Fruit fly (Drosophila melanogaster) whole organism, embryonic: ENCODE results near the gene Col4a1.

Source experiments
- Adf1 ChIP-seq: fragments of 200-800 bp; sonication (Bioruptor generic); IDR thresholded peaks from 2 replicates; pipeline ENCODE4 v1.3.6; 2022; ENCODE audit warnings: missing biosample characterization, missing genetic modification characterization
- Atf-2 ChIP-seq: fragments of 200-800 bp; sonication (Bioruptor generic); optimal IDR thresholded peaks from 2 replicates; lab custom pipeline; 2016; ENCODE audit warnings: missing biosample characterization, missing genetic modification characterization
- CG10209 ChIP-seq: fragments of 200-800 bp; sonication (Bioruptor generic); optimal IDR thresholded peaks from 3 replicates; lab custom pipeline; 2017; ENCODE audit warnings: missing biosample characterization, mild to moderate bottlenecking, missing genetic modification characterization, missing genetic modification reagents
- CG10959 ChIP-seq: fragments of 200-800 bp; sonication (Bioruptor generic); IDR thresholded peaks from 2 replicates; pipeline ENCODE4 v1.3.6; 2022; ENCODE audit warnings: missing biosample characterization, missing genetic modification characterization
- CG10979 ChIP-seq: fragments of 200-800 bp; sonication (Bioruptor generic); optimal IDR thresholded peaks from 2 replicates; lab custom pipeline; 2018; ENCODE audit warnings: missing biosample characterization, mild to moderate bottlenecking, missing genetic modification characterization, moderate library complexity
- CG11696 ChIP-seq: fragments of 200-800 bp; sonication (Bioruptor generic); IDR thresholded peaks from 2 replicates; pipeline ENCODE4 v1.3.6; 2022; ENCODE audit warnings: missing biosample characterization, missing genetic modification characterization
- CG14014 ChIP-seq: fragments of 200-800 bp; sonication (Bioruptor generic); IDR thresholded peaks from 2 replicates; pipeline ENCODE4 v1.3.6; 2022; ENCODE audit warnings: missing biosample characterization, missing genetic modification characterization
- CG15601 ChIP-seq: fragments of 200-800 bp; sonication (Bioruptor generic); optimal IDR thresholded peaks from 3 replicates; lab custom pipeline; 2019; ENCODE audit warnings: missing biosample characterization, mild to moderate bottlenecking, missing genetic modification characterization, moderate library complexity
- CG16815 ChIP-seq: fragments of 200-800 bp; sonication (Bioruptor generic); optimal IDR thresholded peaks from 3 replicates; lab custom pipeline; 2017; ENCODE audit warnings: missing biosample characterization, mild to moderate bottlenecking, missing genetic modification characterization
- CG2202 ChIP-seq: fragments of 200-800 bp; sonication (Bioruptor generic); optimal IDR thresholded peaks from 2 replicates; lab custom pipeline; 2018; ENCODE audit warnings: missing biosample characterization, mild to moderate bottlenecking, missing genetic modification characterization
- CG33557 ChIP-seq: fragments of 200-800 bp; sonication (Bioruptor generic); optimal IDR thresholded peaks from 2 replicates; lab custom pipeline; 2019; ENCODE audit warnings: missing biosample characterization, mild to moderate bottlenecking, missing genetic modification characterization, moderate library complexity
- CG3995 ChIP-seq: fragments of 200-800 bp; sonication (Bioruptor generic); optimal IDR thresholded peaks from 3 replicates; lab custom pipeline; 2016; ENCODE audit warnings: missing biosample characterization, missing genetic modification characterization
- CG6813 ChIP-seq: fragments of 200-800 bp; sonication (Bioruptor generic); optimal IDR thresholded peaks from 2 replicates; lab custom pipeline; 2017; ENCODE audit warnings: missing biosample characterization, missing genetic modification characterization, mild to moderate bottlenecking, moderate library complexity, missing genetic modification reagents
- CG7786 ChIP-seq: fragments of 200-800 bp; sonication (Bioruptor generic); optimal IDR thresholded peaks from 2 replicates; lab custom pipeline; 2016; ENCODE audit warnings: missing biosample characterization, missing genetic modification characterization
- CG7963 ChIP-seq: fragments of 200-800 bp; sonication (Bioruptor generic); IDR thresholded peaks from 3 replicates; pipeline ENCODE4 v1.3.6; 2022; ENCODE audit warnings: missing biosample characterization, missing genetic modification characterization; ENCODE audit not compliant: partially characterized antibody
- CG8359 ChIP-seq: fragments of 200-800 bp; sonication (Bioruptor generic); optimal IDR thresholded peaks from 2 replicates; lab custom pipeline; 2017; ENCODE audit warnings: missing biosample characterization, mild to moderate bottlenecking, missing genetic modification characterization, borderline replicate concordance
- CG8765 ChIP-seq: fragments of 200-800 bp; sonication (Bioruptor generic); IDR thresholded peaks from 2 replicates; pipeline ENCODE4 v1.3.6; 2022; ENCODE audit warnings: missing biosample characterization, missing genetic modification characterization
- CG9932 ChIP-seq: fragments of 200-800 bp; sonication (Bioruptor generic); IDR thresholded peaks from 2 replicates; pipeline ENCODE4 v1.3.6; 2022; ENCODE audit warnings: missing biosample characterization, missing genetic modification characterization
- Doc2 ChIP-seq: fragments of 200-800 bp; sonication (Bioruptor generic); IDR thresholded peaks from 2 replicates; pipeline ENCODE4 v1.3.6; 2022; ENCODE audit warnings: missing biosample characterization, missing genetic modification characterization
- Dp ChIP-seq: fragments of 200-800 bp; sonication (Bioruptor generic); optimal IDR thresholded peaks from 2 replicates; lab custom pipeline; 2018; ENCODE audit warnings: missing biosample characterization, mild to moderate bottlenecking, missing genetic modification characterization, moderate library complexity
- ERR ChIP-seq: fragments of 200-800 bp; sonication (Bioruptor generic); optimal IDR thresholded peaks from 2 replicates; lab custom pipeline; 2016; ENCODE audit warnings: missing biosample characterization, missing genetic modification characterization
- HLH4C ChIP-seq: fragments of 200-800 bp; sonication (Bioruptor generic); IDR thresholded peaks from 3 replicates; pipeline ENCODE4 v1.3.6; 2022; ENCODE audit warnings: missing biosample characterization, missing genetic modification characterization; ENCODE audit not compliant: partially characterized antibody
- HLHmδ ChIP-seq: fragments of 200-800 bp; sonication (Bioruptor generic); optimal IDR thresholded peaks from 2 replicates; lab custom pipeline; 2018; ENCODE audit warnings: missing biosample characterization, mild to moderate bottlenecking, missing genetic modification characterization, moderate library complexity
- HmgZ ChIP-seq: fragments of 200-800 bp; sonication (Bioruptor generic); optimal IDR thresholded peaks from 2 replicates; lab custom pipeline; 2018; ENCODE audit warnings: missing biosample characterization, mild to moderate bottlenecking, missing genetic modification characterization
- Hmx ChIP-seq: fragments of 200-800 bp; sonication (Bioruptor generic); optimal IDR thresholded peaks from 2 replicates; lab custom pipeline; 2016; ENCODE audit warnings: missing biosample characterization, missing genetic modification characterization
- Pdp1 ChIP-seq, 2 experiments: fragments of 200-800 bp; sonication (Bioruptor generic); optimal IDR thresholded peaks; 3 replicates each; lab custom pipeline; 2016; ENCODE audit warnings: missing biosample characterization in 2 of 2, missing genetic modification characterization in 2 of 2, mild to moderate bottlenecking in 1 of 2, moderate library complexity in 1 of 2
- Poxn ChIP-seq: fragments of 200-800 bp; sonication (Bioruptor generic); IDR thresholded peaks from 2 replicates; pipeline ENCODE4 v1.3.6; 2022; ENCODE audit warnings: missing biosample characterization, missing genetic modification characterization
- Ravus ChIP-seq: fragments of 200-800 bp; sonication (Bioruptor generic); IDR thresholded peaks from 2 replicates; pipeline ENCODE4 v1.3.6; 2022; ENCODE audit warnings: missing biosample characterization, missing genetic modification characterization
- Trl ChIP-seq, 3 experiments: fragments of >200 bp in 2 of 3; fragments of 200-800 bp in 1 of 3; sonication (Bioruptor generic) in 1 of 3; optimal IDR thresholded peaks; 2 replicates in 1 of 3; 3 replicates in 2 of 3; lab custom pipeline; 2016 to 2017; ENCODE audit warnings: missing biosample characterization in 1 of 3, missing genetic modification characterization in 1 of 3
- YL-1 ChIP-seq: fragments of 200-800 bp; sonication (Bioruptor generic); optimal IDR thresholded peaks from 3 replicates; lab custom pipeline; 2017; ENCODE audit warnings: missing biosample characterization, mild to moderate bottlenecking, missing genetic modification characterization
- ase ChIP-seq: fragments of 200-800 bp; sonication (Bioruptor generic); IDR thresholded peaks from 3 replicates; pipeline ENCODE4 v1.3.6; 2022; ENCODE audit warnings: missing biosample characterization, missing genetic modification characterization
- ash1 ChIP-seq: fragments of 200-800 bp; sonication (Bioruptor generic); optimal IDR thresholded peaks from 2 replicates; lab custom pipeline; 2018; ENCODE audit warnings: missing biosample characterization, mild to moderate bottlenecking, missing genetic modification characterization
- cas ChIP-seq: fragments of 200-800 bp; sonication (Bioruptor generic); IDR thresholded peaks from 2 replicates; pipeline ENCODE4 v1.3.6; 2022; ENCODE audit warnings: missing biosample characterization, missing genetic modification characterization
- chif ChIP-seq, 2 experiments: fragments of 200-800 bp; sonication (Bioruptor generic); optimal IDR thresholded peaks; 3 replicates each; lab custom pipeline; 2016; ENCODE audit warnings: missing biosample characterization in 2 of 2, missing genetic modification characterization in 2 of 2
- en ChIP-seq: fragments of 200-800 bp; sonication (Bioruptor generic); optimal IDR thresholded peaks from 2 replicates; lab custom pipeline; 2016; ENCODE audit warnings: missing biosample characterization, missing genetic modification characterization
- ftz-f1 ChIP-seq: fragments of 200-800 bp; sonication (Bioruptor generic); optimal IDR thresholded peaks from 2 replicates; lab custom pipeline; 2016; ENCODE audit warnings: missing biosample characterization, missing genetic modification characterization
- gcm2 ChIP-seq: fragments of 200-800 bp; sonication (Bioruptor generic); optimal IDR thresholded peaks from 2 replicates; lab custom pipeline; 2016; ENCODE audit warnings: missing biosample characterization, missing genetic modification characterization
- hb ChIP-seq: fragments of 200-800 bp; sonication (Bioruptor generic); IDR thresholded peaks from 3 replicates; pipeline ENCODE4 v1.3.6; 2022; ENCODE audit warnings: missing biosample characterization, missing genetic modification characterization; ENCODE audit not compliant: partially characterized antibody
- maf-S ChIP-seq: fragments of 200-800 bp; sonication (Bioruptor generic); optimal IDR thresholded peaks from 2 replicates; lab custom pipeline; 2016; ENCODE audit warnings: missing biosample characterization, missing genetic modification characterization
- mam ChIP-seq: fragments of 200-800 bp; sonication (Bioruptor generic); optimal IDR thresholded peaks from 3 replicates; lab custom pipeline; 2016; ENCODE audit warnings: missing biosample characterization, missing genetic modification characterization
- mld ChIP-seq: fragments of 200-800 bp; sonication (Bioruptor generic); IDR thresholded peaks from 3 replicates; pipeline ENCODE4 v1.3.6; 2022; ENCODE audit warnings: missing biosample characterization, missing genetic modification characterization; ENCODE audit not compliant: partially characterized antibody
- prd ChIP-seq, 3 experiments: fragments of >200 bp in 2 of 3; fragments of 200-800 bp in 1 of 3; sonication (Bioruptor generic) in 1 of 3; optimal IDR thresholded peaks in 2 of 3; IDR thresholded peaks in 1 of 3; 2 replicates in 2 of 3; 3 replicates in 1 of 3; pipeline versions ENCODE4 v1.3.6 to Lab custom; 2017 to 2022; ENCODE audit warnings: missing biosample characterization in 1 of 3, missing genetic modification characterization in 1 of 3
- rib ChIP-seq: fragments of 200-800 bp; sonication (Bioruptor generic); IDR thresholded peaks from 2 replicates; pipeline ENCODE4 v1.3.6; 2022; ENCODE audit warnings: missing biosample characterization, missing genetic modification characterization
- sug ChIP-seq: fragments of 200-800 bp; optimal IDR thresholded peaks from 2 replicates; lab custom pipeline; 2019; ENCODE audit warnings: missing biosample characterization, mild to moderate bottlenecking, missing genetic modification characterization, moderate library complexity
- tna ChIP-seq: fragments of 200-800 bp; sonication (Bioruptor generic); IDR thresholded peaks from 2 replicates; pipeline ENCODE4 v1.3.6; 2022; ENCODE audit warnings: missing biosample characterization, missing genetic modification characterization; ENCODE audit not compliant: partially characterized antibody
- unc-4 ChIP-seq: fragments of 200-800 bp; sonication (Bioruptor generic); IDR thresholded peaks from 2 replicates; pipeline ENCODE4 v1.3.6; 2022; ENCODE audit warnings: missing biosample characterization, missing genetic modification characterization; ENCODE audit not compliant: partially characterized antibody
- vnd ChIP-seq: fragments of 200-800 bp; sonication (Bioruptor generic); IDR thresholded peaks from 3 replicates; pipeline ENCODE4 v1.3.6; 2022; ENCODE audit warnings: missing biosample characterization, missing genetic modification characterization; ENCODE audit not compliant: partially characterized antibody

Col4a1 gene

dm6 chr2L:5070797-5071579 is 41.6 kb downstream of the Col4a1 start, which contains the start of gene RpL37A (continued):
- TF ChIP-seq ash1 (peak; percentile 74), hb (GFP tag; lab: Robert Waterston, UW) (no peak), CG10979 (tag; lab: Kevin White, UChicago) (peak; percentile 69), HmgZ (tag; lab: Kevin White, UChicago) (peak; percentile 90), cas (GFP tag; lab: Robert Waterston, UW) (peak; percentile 57; the same call in 1 of the 2 replicates), en (GFP tag; lab: Kevin White, UChicago) (peak; percentile 47), CG33557 (peak; percentile 65), chif (GFP tag; optimal IDR thresholded peaks at IDR 0.05; lab: Kevin White, UChicago) (peak; percentile 3 to 64), CG10959 (GFP tag; lab: Robert Waterston, UW) (no peak), HLHmδ (GFP tag; lab: Kevin White, UChicago) (peak; percentile 88), CG7786 (GFP tag; lab: Kevin White, UChicago) (peak; percentile 35), unc-4 (GFP tag; lab: Robert Waterston, UW) (peak; percentile 32; the same call in 1 of the 2 replicates), Doc2 (GFP tag; lab: Robert Waterston, UW) (no peak), CG2202 (tag; lab: Kevin White, UChicago) (peak; percentile 59), mld (GFP tag; lab: Robert Waterston, UW) (no peak), CG8765 (GFP tag; lab: Robert Waterston, UW) (no peak), ftz-f1 (GFP tag; lab: Kevin White, UChicago) (peak; percentile 30), CG3995 (GFP tag; lab: Kevin White, UChicago) (peak; percentile 64), Poxn (GFP tag; lab: Robert Waterston, UW) (no peak), Hmx (GFP tag; lab: Kevin White, UChicago) (peak; percentile 13), CG8359 (GFP tag; lab: Kevin White, UChicago) (peak; percentile 66), Trl (optimal IDR thresholded peaks at IDR 0.05; lab: Kevin White, UChicago) (no peak), Trl (GFP tag; optimal IDR thresholded peaks at IDR 0.05; lab: Kevin White, UChicago) (peak; percentile 89), CG14014 (GFP tag; lab: Robert Waterston, UW) (peak; percentile 72), Pdp1 (GFP tag; optimal IDR thresholded peaks at IDR 0.05; lab: Kevin White, UChicago) (peak; percentile 60 to 85), ERR (GFP tag; lab: Kevin White, UChicago) (peak; percentile 55), Atf-2 (peak; percentile 63), maf-S (GFP tag; lab: Kevin White, UChicago) (peak; percentile 76), prd (optimal IDR thresholded peaks at IDR 0.05; lab: Kevin White, UChicago) (no peak), prd (GFP tag; IDR thresholded peaks at IDR 0.05; lab: Robert Waterston, UW) (no peak; the same call in 2 of the 3 replicates), mam (GFP tag; lab: Kevin White, UChicago) (peak; percentile 69), Ravus (GFP tag; lab: Robert Waterston, UW) (no peak), sug (tag; lab: Kevin White, UChicago) (peak; percentile 68), YL-1 (peak; percentile 97), CG16815 (GFP tag; lab: Kevin White, UChicago) (no peak), HLH4C (GFP tag; lab: Robert Waterston, UW) (no peak; the same call in 2 of the 3 replicates), CG7963 (no peak), CG10209 (GFP tag; lab: Kevin White, UChicago) (peak; percentile 81), gcm2 (GFP tag; lab: Kevin White, UChicago) (peak; percentile 72), CG11696 (0 out of 2 replicates have a peak, but pooled peaks have one; percentile 32), rib (GFP tag; lab: Robert Waterston, UW) (peak; percentile 62; the same call in 1 of the 2 replicates), CG6813 (GFP tag; lab: Kevin White, UChicago) (peak; percentile 87), Adf1 (GFP tag; lab: Robert Waterston, UW) (peak; percentile 47), CG9932 (GFP tag; lab: Robert Waterston, UW) (no peak), CG15601 (tag; lab: Kevin White, UChicago) (peak; percentile 86), Dp (GFP tag; lab: Kevin White, UChicago) (peak; percentile 54), vnd (GFP tag; lab: Robert Waterston, UW) (no peak), ase (GFP tag; lab: Robert Waterston, UW) (peak; percentile 57; the same call in 1 of the 3 replicates), tna (GFP tag; lab: Robert Waterston, UW) (no peak)
